Fruit fly (Drosophila melanogaster): Measurements from ENCODE around the gene CG32266.

The CG32266 gene

dm6 chr3L:3770823-3771222 lies 19.8 kb upstream of the CG32266 start:
- TF ChIP-seq CG12768 (GFP tag; optimal IDR thresholded peaks at IDR 0.05) (no peak), kay (GFP tag; ENCODE audit: borderline replicate concordance) (no peak), bab1 (GFP tag; optimal IDR thresholded peaks at IDR 0.05) (no peak), Crg-1 (GFP tag; optimal IDR thresholded peaks at IDR 0.05) (no peak), ovo (GFP tag; optimal IDR thresholded peaks at IDR 0.05) (no peak), toe (GFP tag; optimal IDR thresholded peaks at IDR 0.05) (no peak), CG33017 (tag; optimal IDR thresholded peaks at IDR 0.05) (no peak), cic (GFP tag; optimal IDR thresholded peaks at IDR 0.05) (no peak), CG7101 (tag; optimal IDR thresholded peaks at IDR 0.05) (no peak), tj (GFP tag; optimal IDR thresholded peaks at IDR 0.05) (no peak), pad (GFP tag; optimal IDR thresholded peaks at IDR 0.05) (no peak), Clk (GFP tag; optimal IDR thresholded peaks at IDR 0.05) (no peak), CG11617 (GFP tag; optimal IDR thresholded peaks at IDR 0.05) (no peak), CG1620 (GFP tag; optimal IDR thresholded peaks at IDR 0.05) (no peak), CG14711 (tag; optimal IDR thresholded peaks at IDR 0.05) (no peak), Mnt (GFP tag; optimal IDR thresholded peaks at IDR 0.05) (no peak), cnc (optimal IDR thresholded peaks at IDR 0.05) (no peak), Hr96 (GFP tag; optimal IDR thresholded peaks at IDR 0.05) (no peak), CG5204 (GFP tag; optimal IDR thresholded peaks at IDR 0.05) (no peak), CG7045 (GFP tag; optimal IDR thresholded peaks at IDR 0.05) (no peak)

dm6 chr3L:3771406-3771935 lies 19.1 kb upstream of the CG32266 start:
- peak; percentile 3 for TF ChIP-seq ovo (GFP tag; optimal IDR thresholded peaks at IDR 0.05)
- TF ChIP-seq Hr96 (GFP tag; optimal IDR thresholded peaks at IDR 0.05) = no peak
- TF ChIP-seq CG7101 (tag; optimal IDR thresholded peaks at IDR 0.05) = peak; percentile 84
- peak; percentile 3 for TF ChIP-seq cic (GFP tag; optimal IDR thresholded peaks at IDR 0.05)
- TF ChIP-seq cnc (optimal IDR thresholded peaks at IDR 0.05) = no peak
- no peak for TF ChIP-seq CG1620 (GFP tag; optimal IDR thresholded peaks at IDR 0.05)
- no peak for TF ChIP-seq Clk (GFP tag; optimal IDR thresholded peaks at IDR 0.05)
- TF ChIP-seq Mnt (GFP tag; optimal IDR thresholded peaks at IDR 0.05) = no peak
- no peak for TF ChIP-seq CG5204 (GFP tag; optimal IDR thresholded peaks at IDR 0.05)
- peak; percentile 77 for TF ChIP-seq CG33017 (tag; optimal IDR thresholded peaks at IDR 0.05)
- TF ChIP-seq pad (GFP tag; optimal IDR thresholded peaks at IDR 0.05) = peak; percentile 26
- peak; percentile 91 for TF ChIP-seq bab1 (GFP tag; optimal IDR thresholded peaks at IDR 0.05)
- TF ChIP-seq CG14711 (tag; optimal IDR thresholded peaks at IDR 0.05) = peak; percentile 64
- no peak for TF ChIP-seq Crg-1 (GFP tag; optimal IDR thresholded peaks at IDR 0.05)
- peak; percentile 89 for TF ChIP-seq tj (GFP tag; optimal IDR thresholded peaks at IDR 0.05)
- no peak for TF ChIP-seq CG12768 (GFP tag; optimal IDR thresholded peaks at IDR 0.05)
- peak; percentile 8 for TF ChIP-seq CG11617 (GFP tag; optimal IDR thresholded peaks at IDR 0.05)

DNA sequence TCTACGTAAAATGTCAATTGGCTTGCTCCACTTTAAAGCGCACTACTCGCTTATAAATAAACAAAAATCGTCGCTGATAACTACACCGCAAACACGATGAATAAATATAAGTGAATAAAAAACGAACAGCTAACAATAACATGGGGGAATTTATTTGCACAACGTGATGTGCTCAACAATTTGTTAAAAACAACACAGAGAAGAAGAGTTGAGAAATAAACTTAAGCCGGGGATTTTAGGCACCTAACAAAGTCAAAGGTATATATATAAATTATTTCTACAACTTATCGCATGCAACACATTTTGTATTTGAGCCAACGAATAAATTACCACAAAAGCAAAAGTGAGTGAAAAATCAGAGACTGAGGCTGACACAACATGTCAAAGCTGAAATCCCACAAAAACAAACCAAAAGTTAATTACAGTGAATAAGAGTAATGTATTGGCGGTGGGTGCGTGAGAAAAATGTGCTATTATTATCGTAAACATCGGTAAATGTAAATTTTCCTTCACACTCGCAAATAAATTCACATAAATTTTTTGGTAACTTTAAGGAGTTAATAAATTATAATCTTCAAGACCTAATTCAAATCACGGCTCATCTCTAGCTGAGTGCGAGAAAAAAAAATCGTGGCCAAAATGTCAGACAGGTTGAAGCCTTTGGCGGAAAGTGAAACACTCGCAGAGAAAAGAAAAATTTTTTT lies 18.2 kb upstream of the CG32266 start:
- peak; percentile 64 for TF ChIP-seq CG7045 (GFP tag; optimal IDR thresholded peaks at IDR 0.05)
- peak; percentile 59 for TF ChIP-seq CG12768 (GFP tag; optimal IDR thresholded peaks at IDR 0.05)
- TF ChIP-seq toe (GFP tag; optimal IDR thresholded peaks at IDR 0.05) = no peak
- peak; percentile 58 for TF ChIP-seq cic (GFP tag; optimal IDR thresholded peaks at IDR 0.05)
- no peak for TF ChIP-seq Clk (GFP tag; optimal IDR thresholded peaks at IDR 0.05)
- no peak for TF ChIP-seq CG11617 (GFP tag; optimal IDR thresholded peaks at IDR 0.05)
- TF ChIP-seq CG14711 (tag; optimal IDR thresholded peaks at IDR 0.05) = peak; percentile 9
- peak; percentile 18 for TF ChIP-seq pad (GFP tag; optimal IDR thresholded peaks at IDR 0.05)
- no peak for TF ChIP-seq ovo (GFP tag; optimal IDR thresholded peaks at IDR 0.05)
- peak; percentile 85 for TF ChIP-seq kay (GFP tag; ENCODE audit: borderline replicate concordance)
- no peak for TF ChIP-seq cnc (optimal IDR thresholded peaks at IDR 0.05)
- no peak for TF ChIP-seq CG5204 (GFP tag; optimal IDR thresholded peaks at IDR 0.05)
- TF ChIP-seq Hr96 (GFP tag; optimal IDR thresholded peaks at IDR 0.05) = peak; percentile 42

DNA sequence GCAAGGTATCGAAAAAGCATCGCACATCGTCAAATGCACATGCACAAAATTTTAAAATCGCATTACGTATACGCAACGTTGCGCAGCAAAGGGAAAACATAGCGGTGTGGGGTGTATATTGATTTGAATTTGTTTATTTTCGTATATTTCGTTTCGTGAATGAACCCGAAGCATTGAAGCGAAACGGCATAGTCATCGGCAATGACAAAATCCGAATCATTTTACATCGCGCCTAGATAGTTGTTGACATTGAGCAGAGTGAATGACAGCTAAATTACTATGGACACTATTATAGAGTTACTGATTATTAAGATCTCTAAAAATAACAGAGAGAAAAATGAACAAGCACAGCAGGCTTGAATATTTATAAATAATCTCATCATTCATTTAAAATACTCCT lies 17.3 kb upstream of the CG32266 start:
- TF ChIP-seq Crg-1 (GFP tag; optimal IDR thresholded peaks at IDR 0.05) (no peak), Hr96 (GFP tag; optimal IDR thresholded peaks at IDR 0.05) (no peak), CG5204 (GFP tag; optimal IDR thresholded peaks at IDR 0.05) (no peak), CG14711 (tag; optimal IDR thresholded peaks at IDR 0.05) (no peak), tj (GFP tag; optimal IDR thresholded peaks at IDR 0.05) (no peak), bab1 (GFP tag; optimal IDR thresholded peaks at IDR 0.05) (no peak), ovo (GFP tag; optimal IDR thresholded peaks at IDR 0.05) (no peak), cnc (optimal IDR thresholded peaks at IDR 0.05) (peak in 1 of 2 experiments; percentile 56), pad (GFP tag; optimal IDR thresholded peaks at IDR 0.05) (no peak), CG11617 (GFP tag; optimal IDR thresholded peaks at IDR 0.05) (no peak), CG7101 (tag; optimal IDR thresholded peaks at IDR 0.05) (no peak), cic (GFP tag; optimal IDR thresholded peaks at IDR 0.05) (peak; percentile 26), CG1620 (GFP tag; optimal IDR thresholded peaks at IDR 0.05) (no peak), toe (GFP tag; optimal IDR thresholded peaks at IDR 0.05) (no peak), Clk (GFP tag; optimal IDR thresholded peaks at IDR 0.05) (no peak), CG7045 (GFP tag; optimal IDR thresholded peaks at IDR 0.05) (no peak)

- TF ChIP-seq CG1620 (GFP tag; optimal IDR thresholded peaks at IDR 0.05) = no peak
- no peak for TF ChIP-seq CG7101 (tag; optimal IDR thresholded peaks at IDR 0.05)
- TF ChIP-seq cic (GFP tag; optimal IDR thresholded peaks at IDR 0.05) = no peak
- no peak for TF ChIP-seq cnc (optimal IDR thresholded peaks at IDR 0.05)
- no peak for TF ChIP-seq CG7045 (GFP tag; optimal IDR thresholded peaks at IDR 0.05)
- no peak for TF ChIP-seq CG11617 (GFP tag; optimal IDR thresholded peaks at IDR 0.05)
- TF ChIP-seq CG5204 (GFP tag; optimal IDR thresholded peaks at IDR 0.05) = no peak
- TF ChIP-seq toe (GFP tag; optimal IDR thresholded peaks at IDR 0.05) = no peak
- no peak for TF ChIP-seq Crg-1 (GFP tag; optimal IDR thresholded peaks at IDR 0.05)
- no peak for TF ChIP-seq CG14711 (tag; optimal IDR thresholded peaks at IDR 0.05)
- no peak for TF ChIP-seq bab1 (GFP tag; optimal IDR thresholded peaks at IDR 0.05)
- TF ChIP-seq tj (GFP tag; optimal IDR thresholded peaks at IDR 0.05) = no peak
- TF ChIP-seq CG12768 (GFP tag; optimal IDR thresholded peaks at IDR 0.05) = no peak
- TF ChIP-seq ovo (GFP tag; optimal IDR thresholded peaks at IDR 0.05) = no peak
- TF ChIP-seq pad (GFP tag; optimal IDR thresholded peaks at IDR 0.05) = no peak
- no peak for TF ChIP-seq Mnt (GFP tag; optimal IDR thresholded peaks at IDR 0.05)
Measured at dm6 chr3L:3776559-3777097, 14.0 kb upstream of the CG32266 start.
